Worm (Caenorhabditis elegans) whole organism, midembryonic: Measurements from ENCODE around the gene ZK287.7.

ENCODE experiments used
- T22C8.4 ChIP-seq: fragments of 200-800 bp; sonication (Bioruptor generic); IDR thresholded peaks from 2 replicates; pipeline ENCODE4 v1.3.6; 2022; ENCODE audit warnings: missing genetic modification characterization, missing compliant biosample characterization
- cog-1 ChIP-seq: sonication (generic microtip); optimal IDR thresholded peaks from 2 replicates; lab custom pipeline; 2016; ENCODE audit warnings: missing genetic modification characterization, missing compliant biosample characterization
- flt-1 ChIP-seq: fragments of 200-800 bp; sonication (Bioruptor generic); IDR thresholded peaks from 2 replicates; pipeline ENCODE4 v1.3.6; 2022; ENCODE audit warnings: missing genetic modification characterization, missing compliant biosample characterization
- klf-2 ChIP-seq: fragments of 200-800 bp; sonication (Bioruptor generic); conservative IDR thresholded peaks from 2 replicates; pipeline ENCODE4 v1.3.6; 2022; ENCODE audit warnings: missing genetic modification reagents, missing genetic modification characterization, missing compliant biosample characterization
- med-1 ChIP-seq: sonication (generic microtip); optimal IDR thresholded peaks from 2 replicates; lab custom pipeline; 2017; ENCODE audit warnings: missing genetic modification characterization, mild to moderate bottlenecking, missing compliant biosample characterization, antibody characterized with exemption, missing genetic modification reagents; ENCODE audit not compliant: insufficient read depth
- ref-1 ChIP-seq: fragments of 200-800 bp; sonication (Bioruptor generic); conservative IDR thresholded peaks from 2 replicates; pipeline ENCODE4 v1.3.6; 2022; ENCODE audit warnings: missing genetic modification reagents, missing genetic modification characterization, missing compliant biosample characterization
- ztf-23 ChIP-seq: fragments of 200-800 bp; sonication (Bioruptor generic); IDR thresholded peaks from 2 replicates; pipeline ENCODE4 v1.3.6; 2022; ENCODE audit warnings: missing genetic modification reagents, missing genetic modification characterization, missing compliant biosample characterization
- ztf-29 ChIP-seq: fragments of 200-800 bp; sonication (Bioruptor generic); IDR thresholded peaks from 2 replicates; pipeline ENCODE4 v1.3.6; 2022; ENCODE audit warnings: missing genetic modification reagents, missing genetic modification characterization, missing compliant biosample characterization

- TF ChIP-seq flt-1 (no peak), med-1 (GFP tag; lab: Kevin White, UChicago) (no peak), T22C8.4 (GFP tag; lab: Robert Waterston, UW) (no peak), ref-1 (GFP tag; lab: Robert Waterston, UW) (no peak), cog-1 (no peak), ztf-23 (GFP tag; lab: Robert Waterston, UW) (no peak), ztf-29 (GFP tag; lab: Robert Waterston, UW) (no peak), klf-2 (no peak)
Observed at ce11 chrV:9701861-9702260, 9.0 kb downstream of the ZK287.7 start.
